Worm (Caenorhabditis elegans) whole organism, L2 larva: ENCODE measurements around the gene vap-1.

Experiments
- F13H6.1 ChIP-seq: sonication (generic microtip); optimal IDR thresholded peaks from 2 replicates; lab custom pipeline; 2016; ENCODE audit warnings: missing genetic modification characterization, missing compliant biosample characterization
- R02D3.7 ChIP-seq: fragments of 150-350 bp; optimal IDR thresholded peaks from 2 replicates; lab custom pipeline; 2014; ENCODE audit warnings: missing biosample characterization, missing genetic modification characterization
- egl-27 ChIP-seq: sonication (generic microtip); optimal IDR thresholded peaks from 3 replicates; lab custom pipeline; 2017; ENCODE audit warnings: missing biosample characterization, missing genetic modification reagents, missing genetic modification characterization
- lin-13 ChIP-seq: fragments of 150-350 bp; optimal IDR thresholded peaks from 2 replicates; lab custom pipeline; 2014; ENCODE audit warnings: missing biosample characterization, missing genetic modification reagents, missing genetic modification characterization
- lsy-2 ChIP-seq, 2 experiments: fragments of 150-350 bp in 1 of 2; sonication (generic microtip) in 1 of 2; optimal IDR thresholded peaks; 2 replicates each; lab custom pipeline; 2014 to 2017; ENCODE audit warnings: missing biosample characterization in 2 of 2, missing genetic modification characterization in 2 of 2
- nhr-21 ChIP-seq: fragments of 150-350 bp; optimal IDR thresholded peaks from 2 replicates; lab custom pipeline; 2014; ENCODE audit warnings: missing biosample characterization, missing genetic modification characterization
- nhr-25 ChIP-seq: fragments of 150-350 bp; sonication (generic microtip); optimal IDR thresholded peaks from 3 replicates; lab custom pipeline; 2014; ENCODE audit warnings: missing biosample characterization, missing genetic modification characterization

ce11 chrX:17396456-17396855 lies at the start of gene vap-1, which contains the start of gene F11C7.2:
- no peak for TF ChIP-seq F13H6.1 (tag; lab: Kevin White, UChicago)
- TF ChIP-seq lin-13, result no peak
- no peak for TF ChIP-seq nhr-25 (tag; lab: Kevin White, UChicago)
- TF ChIP-seq egl-27 (tag; lab: Kevin White, UChicago), result no peak
- TF ChIP-seq nhr-21 (tag; lab: Kevin White, UChicago), result no peak
- TF ChIP-seq lsy-2 (tag; optimal IDR thresholded peaks at IDR 0.05; lab: Kevin White, UChicago), result no peak
- no peak for TF ChIP-seq R02D3.7
